Worm (Caenorhabditis elegans): ENCODE measurements around the gene clec-263.
"Not testable (repeated sequence)": the region's sequence is repeated elsewhere in the genome, so short reads cannot be mapped to it uniquely, and the experiment has no call there.

ce11 chrV:20568995-20569394 lies 5.4 kb upstream of the clec-263 start, which contains the start of gene F26F2.4:
- not testable (repeated sequence) for TF ChIP-seq madf-9 (GFP tag; conservative IDR thresholded peaks at IDR 0.05); snpc-4 (tag; optimal IDR thresholded peaks at IDR 0.05); ceh-62 (tag; optimal IDR thresholded peaks at IDR 0.05); lir-3 (tag; optimal IDR thresholded peaks at IDR 0.05); daf-8 (GFP tag; IDR thresholded peaks at IDR 0.05)

Data from whole organism, L4 larva.